Worm (Caenorhabditis elegans) whole organism, mixed stage, embryonic: ENCODE data around the gene tag-266.

Experiments
- ceh-39 ChIP-seq: fragments of 150-350 bp; optimal IDR thresholded peaks from 2 replicates; lab custom pipeline; 2014; ENCODE audit warnings: missing biosample characterization, missing genetic modification characterization
- ces-1 ChIP-seq: fragments of 150-350 bp; optimal IDR thresholded peaks from 2 replicates; lab custom pipeline; 2014; ENCODE audit warnings: missing biosample characterization, missing genetic modification reagents, missing genetic modification characterization
- drap-1 ChIP-seq: fragments of 200-800 bp; sonication (Bioruptor generic); optimal IDR thresholded peaks from 3 replicates; lab custom pipeline; 2018; ENCODE audit warnings: mild to moderate bottlenecking, missing genetic modification characterization, missing compliant biosample characterization
- lin-13 ChIP-seq: fragments of 150-350 bp; optimal IDR thresholded peaks from 2 replicates; lab custom pipeline; 2014; ENCODE audit warnings: missing biosample characterization, missing genetic modification characterization
- lsy-2 ChIP-seq: fragments of 150-350 bp; optimal IDR thresholded peaks from 2 replicates; lab custom pipeline; 2014; ENCODE audit warnings: missing biosample characterization, missing genetic modification characterization
- mab-5 ChIP-seq: fragments of 150-350 bp; optimal IDR thresholded peaks from 2 replicates; lab custom pipeline; 2014; ENCODE audit warnings: missing biosample characterization, missing genetic modification characterization
- nhr-76 ChIP-seq: sonication (generic microtip); optimal IDR thresholded peaks from 2 replicates; lab custom pipeline; 2017; ENCODE audit warnings: missing biosample characterization, missing genetic modification characterization
- pha-4 ChIP-seq: fragments of 150-350 bp; optimal IDR thresholded peaks from 2 replicates; lab custom pipeline; 2018; ENCODE audit warnings: missing biosample characterization, missing genetic modification reagents, missing genetic modification characterization
- snpc-4 ChIP-seq: fragments of 150-350 bp; optimal IDR thresholded peaks from 2 replicates; lab custom pipeline; 2014; ENCODE audit warnings: missing biosample characterization, missing genetic modification characterization
- unc-120 ChIP-seq: sonication (generic microtip); optimal IDR thresholded peaks from 2 replicates; lab custom pipeline; 2017; ENCODE audit warnings: missing genetic modification characterization, missing compliant biosample characterization; ENCODE audit not compliant: poor library complexity, severe bottlenecking
- unc-39 ChIP-seq: fragments of 150-350 bp; optimal IDR thresholded peaks from 2 replicates; lab custom pipeline; 2014; ENCODE audit warnings: missing biosample characterization, missing genetic modification characterization
- unc-62 ChIP-seq: fragments of 150-350 bp; optimal IDR thresholded peaks from 2 replicates; lab custom pipeline; 2014; ENCODE audit warnings: missing biosample characterization, missing genetic modification reagents, missing genetic modification characterization
- ztf-11 ChIP-seq: fragments of 150-350 bp; optimal IDR thresholded peaks from 2 replicates; lab custom pipeline; 2014; ENCODE audit warnings: missing biosample characterization, missing genetic modification characterization

ce11 chrIII:598687-599086 lies 41.3 kb downstream of the tag-266 start, which contains the start of gene Y55B1AR.2:
- TF ChIP-seq ces-1 (no peak), unc-120 (no peak), lsy-2 (tag; lab: Kevin White, UChicago) (no peak), drap-1 (no peak), pha-4 (tag; lab: Kevin White, UChicago) (no peak), lin-13 (tag; lab: Kevin White, UChicago) (no peak), snpc-4 (tag; lab: Kevin White, UChicago) (no peak), nhr-76 (tag; lab: Kevin White, UChicago) (no peak), mab-5 (tag; lab: Kevin White, UChicago) (no peak), unc-39 (tag; lab: Kevin White, UChicago) (no peak), ceh-39 (no peak), ztf-11 (tag; lab: Kevin White, UChicago) (no peak), unc-62 (no peak)
